Fruit fly (Drosophila melanogaster): ENCODE results near the gene ppan.

ppan gene

dm6 chr3R:21141341-21141740, 25.3 kb downstream of the ppan start (continued):
- TF ChIP-seq zen (tag; optimal IDR thresholded peaks at IDR 0.05) (no peak), CG31365 (tag; optimal IDR thresholded peaks at IDR 0.05) (no peak), Rfx (GFP tag; IDR thresholded peaks at IDR 0.05) (no peak), slbo (GFP tag; IDR thresholded peaks at IDR 0.05) (no peak), CG7745 (tag; optimal IDR thresholded peaks at IDR 0.05) (no peak), Gsc (GFP tag; IDR thresholded peaks at IDR 0.05) (no peak), CG9215 (GFP tag; IDR thresholded peaks at IDR 0.05) (no peak), CG11504 (tag; optimal IDR thresholded peaks at IDR 0.05) (no peak), CG17186 (GFP tag; optimal IDR thresholded peaks at IDR 0.05) (no peak), bcd (GFP tag; optimal IDR thresholded peaks at IDR 0.05) (no peak), CG18011 (GFP tag; optimal IDR thresholded peaks at IDR 0.05) (no peak), Dad (GFP tag; optimal IDR thresholded peaks at IDR 0.05) (no peak), toy (GFP tag; IDR thresholded peaks at IDR 0.05) (no peak), CG30431 (GFP tag; optimal IDR thresholded peaks at IDR 0.05) (no peak), CG12236 (GFP tag; optimal IDR thresholded peaks at IDR 0.05) (no peak), CG3407 (GFP tag; optimal IDR thresholded peaks at IDR 0.05) (no peak)

- TF ChIP-seq CG3847 (GFP tag; IDR thresholded peaks at IDR 0.05) (no peak), Fer2 (tag; optimal IDR thresholded peaks at IDR 0.05) (no peak), sens (GFP tag) (peak; percentile 8), kay (GFP tag; optimal IDR thresholded peaks at IDR 0.05) (no peak), gcm (GFP tag; optimal IDR thresholded peaks at IDR 0.05) (peak; percentile 42), cg (GFP tag; optimal IDR thresholded peaks at IDR 0.05) (peak; percentile 7), nom (GFP tag; optimal IDR thresholded peaks at IDR 0.05) (peak; percentile 22), psq (GFP tag; optimal IDR thresholded peaks at IDR 0.05) (no peak), Med (GFP tag) (peak; percentile 14), CG15514 (GFP tag; optimal IDR thresholded peaks at IDR 0.05) (no peak), mirr (GFP tag; optimal IDR thresholded peaks at IDR 0.05) (peak; percentile 38), bowl (GFP tag; IDR thresholded peaks at IDR 0.05) (no peak), sug (tag; optimal IDR thresholded peaks at IDR 0.05) (peak; percentile 54), cwo (GFP tag; optimal IDR thresholded peaks at IDR 0.05) (peak; percentile 59), exex (tag; optimal IDR thresholded peaks at IDR 0.05) (peak; percentile 30), ato (GFP tag; IDR thresholded peaks at IDR 0.05; ENCODE audit: partially characterized antibody) (peak; percentile 28; the same call in 1 of the 2 replicates), crol (GFP tag; IDR thresholded peaks at IDR 0.05) (peak; percentile 61), CG6765 (GFP tag; optimal IDR thresholded peaks at IDR 0.05) (no peak), CG15479 (GFP tag; optimal IDR thresholded peaks at IDR 0.05) (peak; percentile 65), ap (GFP tag; IDR thresholded peaks at IDR 0.05) (0 out of 2 replicates have a peak, but pooled peaks have one; percentile 7)
Observed at dm6 chr3R:21150090-21150489, 34.0 kb downstream of the ppan start.

dm6 chr3R:21151090-21151870, 35.2 kb downstream of the ppan start:
- TF ChIP-seq scrt (GFP tag; optimal IDR thresholded peaks at IDR 0.05) (peak; percentile 22), luna (GFP tag; optimal IDR thresholded peaks at IDR 0.05) (no peak), chinmo (GFP tag; IDR thresholded peaks at IDR 0.05; ENCODE audit: partially characterized antibody) (peak; percentile 86; the same call in 2 of the 4 replicates), CG31441 (GFP tag; IDR thresholded peaks at IDR 0.05) (peak; percentile 56), Lhr (GFP tag; optimal IDR thresholded peaks at IDR 0.05) (no peak), mld (GFP tag; IDR thresholded peaks at IDR 0.05; ENCODE audit: partially characterized antibody) (no peak), eve (GFP tag; optimal IDR thresholded peaks at IDR 0.05) (no peak), Camta (GFP tag; optimal IDR thresholded peaks at IDR 0.05) (peak; percentile 37), CG3838 (GFP tag; optimal IDR thresholded peaks at IDR 0.05) (no peak), CG17328 (GFP tag; IDR thresholded peaks at IDR 0.05) (peak; percentile 66), Ada2b (GFP tag; IDR thresholded peaks at IDR 0.05) (peak; percentile 71), CG13296 (GFP tag; optimal IDR thresholded peaks at IDR 0.05) (peak; percentile 44), CG15601 (tag; optimal IDR thresholded peaks at IDR 0.05) (no peak)
